Fruit fly (Drosophila melanogaster) whole organism, embryonic: ENCODE results near the gene mRpL15.

Experiments
- Bgb ChIP-seq: fragments of 200-800 bp; sonication (Bioruptor generic); IDR thresholded peaks from 2 replicates; pipeline ENCODE4 v1.3.6; 2022; ENCODE audit warnings: missing biosample characterization, missing genetic modification characterization; ENCODE audit not compliant: partially characterized antibody
- CG10366 ChIP-seq: fragments of 200-800 bp; sonication (Bioruptor generic); IDR thresholded peaks from 2 replicates; pipeline ENCODE4 v1.3.6; 2022; ENCODE audit warnings: missing biosample characterization, missing genetic modification characterization
- CG11247 ChIP-seq: fragments of 200-800 bp; sonication (Bioruptor generic); IDR thresholded peaks from 2 replicates; pipeline ENCODE4 v1.3.6; 2022; ENCODE audit warnings: missing biosample characterization, missing genetic modification characterization
- CG13296 ChIP-seq: fragments of 200-800 bp; sonication (Bioruptor generic); optimal IDR thresholded peaks from 3 replicates; lab custom pipeline; 2018; ENCODE audit warnings: missing biosample characterization, mild to moderate bottlenecking, missing genetic modification characterization
- CG14710 ChIP-seq: fragments of 200-800 bp; sonication (Bioruptor generic); optimal IDR thresholded peaks from 3 replicates; lab custom pipeline; 2019; ENCODE audit warnings: missing biosample characterization, mild to moderate bottlenecking, missing genetic modification characterization, moderate library complexity
- CG14965 ChIP-seq: fragments of 200-800 bp; sonication (Bioruptor generic); optimal IDR thresholded peaks from 2 replicates; lab custom pipeline; 2016; ENCODE audit warnings: missing biosample characterization, missing genetic modification characterization, borderline replicate concordance
- CG1529 ChIP-seq: fragments of 200-800 bp; sonication (Bioruptor generic); optimal IDR thresholded peaks from 3 replicates; lab custom pipeline; 2018; ENCODE audit warnings: missing biosample characterization, missing genetic modification characterization
- CG15514 ChIP-seq: fragments of 200-800 bp; sonication (Bioruptor generic); optimal IDR thresholded peaks from 3 replicates; lab custom pipeline; 2017; ENCODE audit warnings: missing biosample characterization, missing genetic modification characterization, mild to moderate bottlenecking, moderate library complexity, missing genetic modification reagents
- CG16779 ChIP-seq: fragments of 200-800 bp; sonication (Bioruptor generic); IDR thresholded peaks from 2 replicates; pipeline ENCODE4 v1.3.6; 2022; ENCODE audit warnings: missing biosample characterization, missing genetic modification characterization
- CG17186 ChIP-seq: fragments of 200-800 bp; sonication (Bioruptor generic); optimal IDR thresholded peaks from 3 replicates; lab custom pipeline; 2017; ENCODE audit warnings: missing biosample characterization, missing genetic modification reagents, missing genetic modification characterization
- CG17359 ChIP-seq: fragments of 200-800 bp; sonication (Bioruptor generic); optimal IDR thresholded peaks from 3 replicates; lab custom pipeline; 2018; ENCODE audit warnings: missing biosample characterization, mild to moderate bottlenecking, missing genetic modification characterization, moderate library complexity
- CG31365 ChIP-seq: fragments of 200-800 bp; sonication (Bioruptor generic); optimal IDR thresholded peaks from 2 replicates; lab custom pipeline; 2018; ENCODE audit warnings: missing biosample characterization, mild to moderate bottlenecking, missing genetic modification characterization
- CG33213 ChIP-seq: fragments of 200-800 bp; sonication (Bioruptor generic); optimal IDR thresholded peaks from 3 replicates; lab custom pipeline; 2016; ENCODE audit warnings: missing biosample characterization, missing genetic modification characterization
- CG3407 ChIP-seq: fragments of 200-800 bp; sonication (Bioruptor generic); optimal IDR thresholded peaks from 2 replicates; lab custom pipeline; 2018; ENCODE audit warnings: missing biosample characterization, mild to moderate bottlenecking, missing genetic modification characterization
- CG34422 ChIP-seq: fragments of 200-800 bp; sonication (Bioruptor generic); IDR thresholded peaks from 3 replicates; pipeline ENCODE4 v1.3.6; 2022; ENCODE audit warnings: missing biosample characterization, missing genetic modification characterization
- CG4360 ChIP-seq: fragments of 200-800 bp; sonication (Bioruptor generic); IDR thresholded peaks from 2 replicates; pipeline ENCODE4 v1.3.6; 2022; ENCODE audit warnings: missing biosample characterization, missing genetic modification characterization
- CG4617 ChIP-seq: fragments of 200-800 bp; sonication (Bioruptor generic); optimal IDR thresholded peaks from 3 replicates; lab custom pipeline; 2016; ENCODE audit warnings: missing biosample characterization, missing genetic modification characterization, borderline replicate concordance
- CG6175 ChIP-seq: fragments of 200-800 bp; sonication (Bioruptor generic); IDR thresholded peaks from 3 replicates; pipeline ENCODE4 v1.3.6; 2022; ENCODE audit warnings: missing biosample characterization, missing genetic modification characterization
- CG8944 ChIP-seq: fragments of 200-800 bp; sonication (Bioruptor generic); optimal IDR thresholded peaks from 3 replicates; lab custom pipeline; 2016; ENCODE audit warnings: missing biosample characterization, missing genetic modification characterization
- Camta ChIP-seq: fragments of 200-800 bp; sonication (Bioruptor generic); optimal IDR thresholded peaks from 2 replicates; lab custom pipeline; 2016; ENCODE audit warnings: missing biosample characterization, missing genetic modification characterization
- Dek ChIP-seq: fragments of 200-800 bp; sonication (Bioruptor generic); optimal IDR thresholded peaks from 3 replicates; lab custom pipeline; 2019; ENCODE audit warnings: missing biosample characterization, mild to moderate bottlenecking, missing genetic modification characterization, moderate library complexity
- E2f1 ChIP-seq: fragments of 200-800 bp; sonication (Bioruptor generic); IDR thresholded peaks from 2 replicates; pipeline ENCODE4 v1.3.6; 2022; ENCODE audit warnings: missing biosample characterization, missing genetic modification characterization
- Eip74EF ChIP-seq, 2 experiments: fragments of 200-800 bp in 1 of 2; fragments of >200 bp in 1 of 2; sonication (Bioruptor generic) in 1 of 2; optimal IDR thresholded peaks; 2 replicates each; lab custom pipeline; 2017 to 2019; ENCODE audit warnings: missing biosample characterization in 2 of 2, missing genetic modification characterization in 2 of 2, mild to moderate bottlenecking in 1 of 2, moderate library complexity in 1 of 2
- Ets65A ChIP-seq: fragments of 200-800 bp; sonication (Bioruptor generic); peaks from one replicate; lab custom pipeline; 2016; ENCODE audit warnings: missing biosample characterization, missing genetic modification characterization
- GATAe ChIP-seq: fragments of 200-800 bp; sonication (Bioruptor generic); conservative IDR thresholded peaks from 2 replicates; pipeline ENCODE4 v1.3.6; 2022; ENCODE audit warnings: missing biosample characterization, missing genetic modification characterization
- NC2α ChIP-seq: fragments of 200-800 bp; sonication (Bioruptor generic); optimal IDR thresholded peaks from 2 replicates; lab custom pipeline; 2016; ENCODE audit warnings: missing biosample characterization, missing genetic modification characterization
- Rx ChIP-seq: fragments of 200-800 bp; sonication (Bioruptor generic); IDR thresholded peaks from 2 replicates; pipeline ENCODE4 v1.3.6; 2022; ENCODE audit warnings: missing biosample characterization, missing genetic modification characterization
- Sin3A ChIP-seq: fragments of >200 bp; optimal IDR thresholded peaks from 2 replicates; lab custom pipeline; 2018
- abd-A ChIP-seq: fragments of 200-800 bp; sonication (Bioruptor generic); optimal IDR thresholded peaks from 3 replicates; lab custom pipeline; 2019; ENCODE audit warnings: missing biosample characterization, mild to moderate bottlenecking, missing genetic modification characterization, moderate library complexity
- ac ChIP-seq: fragments of 200-800 bp; sonication (Bioruptor generic); optimal IDR thresholded peaks from 3 replicates; lab custom pipeline; 2017; ENCODE audit warnings: missing biosample characterization, mild to moderate bottlenecking, missing genetic modification characterization
- ara ChIP-seq: fragments of 200-800 bp; sonication (Bioruptor generic); IDR thresholded peaks from 2 replicates; pipeline ENCODE4 v1.3.6; 2022; ENCODE audit warnings: missing biosample characterization, missing genetic modification characterization
- cato ChIP-seq: fragments of 200-800 bp; sonication (Bioruptor generic); optimal IDR thresholded peaks from 2 replicates; lab custom pipeline; 2016; ENCODE audit warnings: missing biosample characterization, missing genetic modification characterization, borderline replicate concordance
- dmrt99B ChIP-seq: fragments of 200-800 bp; sonication (Bioruptor generic); optimal IDR thresholded peaks from 2 replicates; lab custom pipeline; 2018; ENCODE audit warnings: missing biosample characterization, mild to moderate bottlenecking, missing genetic modification characterization, moderate library complexity
- fd96Cb ChIP-seq: fragments of 200-800 bp; sonication (Bioruptor generic); optimal IDR thresholded peaks from 2 replicates; lab custom pipeline; 2018; ENCODE audit warnings: missing biosample characterization, mild to moderate bottlenecking, missing genetic modification characterization, moderate library complexity
- grau ChIP-seq: fragments of 200-800 bp; optimal IDR thresholded peaks from 3 replicates; lab custom pipeline; 2019; ENCODE audit warnings: missing biosample characterization, mild to moderate bottlenecking, missing genetic modification characterization, moderate library complexity
- hbn ChIP-seq: fragments of 200-800 bp; sonication (Bioruptor generic); IDR thresholded peaks from 2 replicates; pipeline ENCODE4 v1.3.6; 2022; ENCODE audit warnings: missing biosample characterization, missing genetic modification characterization; ENCODE audit not compliant: partially characterized antibody
- hth ChIP-seq: fragments of >200 bp; optimal IDR thresholded peaks from 2 replicates; lab custom pipeline; 2017; ENCODE audit warnings: inconsistent platforms
- jigr1 ChIP-seq: fragments of 200-800 bp; sonication (Bioruptor generic); IDR thresholded peaks from 3 replicates; pipeline ENCODE4 v1.3.6; 2022; ENCODE audit warnings: missing biosample characterization, missing genetic modification characterization
- kay ChIP-seq: fragments of 200-800 bp; sonication (Bioruptor generic); optimal IDR thresholded peaks from 2 replicates; lab custom pipeline; 2016; ENCODE audit warnings: missing biosample characterization, missing genetic modification characterization
- lola ChIP-seq, 3 experiments: fragments of >200 bp in 2 of 3; fragments of 200-800 bp in 1 of 3; sonication (Bioruptor generic) in 1 of 3; optimal IDR thresholded peaks; 2 replicates each; lab custom pipeline; 2017 to 2019; ENCODE audit warnings: missing biosample characterization in 3 of 3, missing genetic modification characterization in 3 of 3, mild to moderate bottlenecking in 1 of 3, moderate library complexity in 1 of 3
- onecut ChIP-seq: fragments of 200-800 bp; sonication (Bioruptor generic); IDR thresholded peaks from 2 replicates; pipeline ENCODE4 v1.3.6; 2022; ENCODE audit warnings: missing biosample characterization, missing genetic modification characterization
- otp ChIP-seq: fragments of 200-800 bp; sonication (Bioruptor generic); IDR thresholded peaks from 3 replicates; pipeline ENCODE4, ENCODE4 v1.3.6; 2022; ENCODE audit warnings: missing biosample characterization, missing genetic modification characterization
- sens-2 ChIP-seq: fragments of 200-800 bp; sonication (Bioruptor generic); IDR thresholded peaks from 2 replicates; pipeline ENCODE4 v1.3.6; 2022; ENCODE audit warnings: missing biosample characterization, missing genetic modification characterization
- sisA ChIP-seq: fragments of 200-800 bp; sonication (Bioruptor generic); IDR thresholded peaks from 2 replicates; pipeline ENCODE4 v1.3.6; 2022; ENCODE audit warnings: missing biosample characterization, missing genetic modification characterization
- sna ChIP-seq: fragments of 200-800 bp; sonication (Bioruptor generic); IDR thresholded peaks from 2 replicates; pipeline ENCODE4 v1.3.6; 2022; ENCODE audit warnings: missing biosample characterization, missing genetic modification characterization; ENCODE audit not compliant: partially characterized antibody
- tio ChIP-seq: fragments of 200-800 bp; sonication (Bioruptor generic); optimal IDR thresholded peaks from 2 replicates; lab custom pipeline; 2017; ENCODE audit warnings: missing biosample characterization, missing genetic modification characterization, inconsistent platforms
- usp ChIP-seq: fragments of >200 bp; optimal IDR thresholded peaks from 2 replicates; lab custom pipeline; 2017; ENCODE audit warnings: missing biosample characterization, missing genetic modification characterization
- wor ChIP-seq: fragments of 200-800 bp; sonication (Bioruptor generic); IDR thresholded peaks from 2 replicates; pipeline ENCODE4 v1.3.6; 2022; ENCODE audit warnings: missing biosample characterization, missing genetic modification characterization
- zfh1 ChIP-seq: fragments of 200-800 bp; sonication (Bioruptor generic); IDR thresholded peaks from 3 replicates; pipeline ENCODE4 v1.3.6; 2022; ENCODE audit warnings: missing biosample characterization, missing genetic modification characterization

Gene mRpL15

dm6 chr3L:20399550-20400109 is 36.4 kb downstream of the mRpL15 start (continued):
- TF ChIP-seq CG17359 (tag; lab: Kevin White, UChicago) (peak; percentile 93), CG3407 (GFP tag; lab: Kevin White, UChicago) (peak; percentile 65), E2f1 (peak; percentile 84), CG33213 (GFP tag; lab: Kevin White, UChicago) (peak; percentile 65), Dek (peak; percentile 86), grau (tag; lab: Kevin White, UChicago) (peak; percentile 92), hbn (GFP tag; lab: Robert Waterston, UW) (no peak), CG6175 (0 out of 3 replicates have a peak, but pooled peaks have one; percentile 41), CG14965 (GFP tag; lab: Kevin White, UChicago) (peak; percentile 45), Rx (GFP tag; lab: Robert Waterston, UW) (no peak; the same call in none of the 2 replicates), fd96Cb (tag; lab: Kevin White, UChicago) (peak; percentile 84), CG4360 (no peak), CG31365 (tag; lab: Kevin White, UChicago) (peak; percentile 51), usp (no peak), kay (GFP tag; lab: Kevin White, UChicago) (peak; percentile 80), Eip74EF (GFP tag; optimal IDR thresholded peaks at IDR 0.05; lab: Kevin White, UChicago) (peak in 1 of 2 experiments; percentile 89), dmrt99B (tag; lab: Kevin White, UChicago) (peak; percentile 94), CG4617 (GFP tag; lab: Kevin White, UChicago) (peak; percentile 63), sens-2 (GFP tag; lab: Robert Waterston, UW) (no peak; the same call in 1 of the 2 replicates), CG13296 (GFP tag; lab: Kevin White, UChicago) (peak; percentile 92), NC2α (peak; percentile 4), hth (lab: Kevin White, UChicago) (no peak), wor (GFP tag; lab: Robert Waterston, UW) (peak; percentile 59), CG34422 (GFP tag; lab: Robert Waterston, UW) (peak; percentile 86), onecut (GFP tag; lab: Robert Waterston, UW) (peak; percentile 79), cato (peak; percentile 58), CG1529 (GFP tag; lab: Kevin White, UChicago) (peak; percentile 74), ara (GFP tag; lab: Robert Waterston, UW) (peak; percentile 71), CG10366 (GFP tag; lab: Robert Waterston, UW) (peak; percentile 78), zfh1 (GFP tag; lab: Robert Waterston, UW) (peak; percentile 82), sisA (GFP tag; lab: Robert Waterston, UW) (peak; percentile 85), ac (no peak), GATAe (peak; percentile 57; the same call in 1 of the 2 replicates), Camta (GFP tag; lab: Kevin White, UChicago) (peak; percentile 72), tio (peak; percentile 91), Ets65A (peak; percentile 92)
- TF ChIP-seq, all 482 proteins: peak for 400

dm6 chr3L:20398243-20399222 is 37.5 kb downstream of the mRpL15 start:
- TF ChIP-seq sna (GFP tag; lab: Robert Waterston, UW) (no peak), lola (GFP tag; optimal IDR thresholded peaks at IDR 0.05; lab: Kevin White, UChicago) (peak in 1 of 3 experiments; percentile 81), jigr1 (GFP tag; lab: Robert Waterston, UW) (peak; percentile 48; the same call in 1 of the 3 replicates), CG8944 (GFP tag; lab: Kevin White, UChicago) (peak; percentile 50), CG11247 (GFP tag; lab: Robert Waterston, UW) (0 out of 2 replicates have a peak, but pooled peaks have one; percentile 28), ara (GFP tag; lab: Robert Waterston, UW) (no peak), abd-A (tag; lab: Kevin White, UChicago) (peak; percentile 87), Bgb (GFP tag; lab: Robert Waterston, UW) (no peak; the same call in 1 of the 2 replicates), CG15514 (peak; percentile 55), Sin3A (lab: Kevin White, UChicago) (no peak), CG17186 (GFP tag; lab: Kevin White, UChicago) (peak; percentile 26), CG16779 (GFP tag; lab: Robert Waterston, UW) (no peak), CG14710 (tag; lab: Kevin White, UChicago) (peak; percentile 83), otp (GFP tag; lab: Robert Waterston, UW) (0 out of 3 replicates have a peak, but pooled peaks have one; percentile 27)
